Fruit fly (Drosophila melanogaster): ENCODE measurements around the gene Mgat3.
"Not testable (repeated sequence)": the region's sequence is repeated elsewhere in the genome, so short reads cannot be mapped to it uniquely, and the experiment has no call there.

Mgat3 gene

DNA sequence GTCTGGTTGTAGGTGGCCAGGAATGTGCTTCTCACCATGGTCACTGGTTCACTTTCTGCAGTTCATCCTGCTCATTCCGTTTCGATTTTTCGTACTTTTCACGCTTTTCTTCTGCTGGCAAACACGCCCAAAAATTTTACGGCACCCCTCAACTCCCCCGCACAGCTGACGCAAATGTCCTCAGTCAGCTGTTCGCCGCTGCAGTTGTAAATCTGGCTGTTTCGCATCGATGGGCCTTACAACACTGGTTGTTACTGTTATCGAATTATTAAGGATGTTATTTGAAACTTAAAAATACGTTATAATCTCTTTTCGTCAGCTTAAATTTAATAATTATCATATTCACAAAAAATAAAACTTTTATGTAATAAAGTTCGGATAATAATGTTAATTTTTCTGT is at the start of gene Mgat3:
Gene Mgat3, minus strand, starts transcription at position 182 of the 400 bp plus-strand sequence.
- TF ChIP-seq CG17801 (GFP tag; optimal IDR thresholded peaks at IDR 0.05; ENCODE audit: partially characterized antibody) = no peak

DNA sequence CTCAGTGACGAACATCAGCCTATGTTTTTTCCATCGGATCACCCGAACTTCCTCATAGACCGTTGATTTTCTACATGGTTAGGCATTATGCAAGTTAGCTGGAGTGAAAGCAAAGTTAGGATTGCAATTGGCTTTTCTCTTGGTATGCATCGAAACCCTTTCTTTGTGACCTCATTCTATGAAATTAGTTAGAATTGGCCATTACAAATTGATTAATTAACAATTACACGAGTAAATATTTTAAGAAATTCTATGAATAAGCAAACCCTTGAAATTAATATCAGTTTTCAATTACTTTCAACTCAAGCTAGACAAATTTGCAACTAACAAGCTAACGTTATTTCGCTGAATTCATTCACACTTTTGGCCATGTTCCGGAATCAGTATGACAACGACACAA is 49.3 kb upstream of the Mgat3 start, which contains the start of gene Prosalpha6T:
Gene Prosalpha6T, plus strand, starts transcription at position 301 of the 400 bp plus-strand sequence.
- no peak for TF ChIP-seq CG17801 (GFP tag; optimal IDR thresholded peaks at IDR 0.05; ENCODE audit: partially characterized antibody)

DNA sequence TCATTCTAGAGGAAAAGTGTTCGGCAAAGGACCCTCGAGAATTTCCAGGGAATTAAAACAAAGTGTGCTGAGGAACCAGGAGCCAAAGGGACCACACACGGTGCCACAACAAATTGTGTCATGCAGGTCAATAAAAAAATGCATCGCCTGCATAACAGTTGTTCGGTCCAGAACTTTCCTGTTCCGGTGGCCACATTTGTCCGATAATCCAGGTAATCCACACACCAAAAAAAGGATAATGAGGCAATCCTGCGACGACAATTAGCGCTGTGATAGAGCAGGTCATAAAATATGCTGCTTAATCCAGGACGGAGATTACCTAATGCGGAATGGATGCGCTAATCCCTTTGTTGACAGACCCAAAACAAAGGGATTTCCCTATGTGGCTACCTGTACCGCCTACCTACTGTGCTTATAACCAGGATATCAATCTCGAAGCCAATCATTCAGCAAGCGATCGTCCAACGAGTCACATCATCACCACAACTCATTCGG is 47.0 kb upstream of the Mgat3 start, which contains the start of gene CG16815:
Gene CG16815, plus strand, starts transcription at position 445 of the 495 bp plus-strand sequence.
- TF ChIP-seq CG17801 (GFP tag; optimal IDR thresholded peaks at IDR 0.05; ENCODE audit: partially characterized antibody) = no peak

DNA sequence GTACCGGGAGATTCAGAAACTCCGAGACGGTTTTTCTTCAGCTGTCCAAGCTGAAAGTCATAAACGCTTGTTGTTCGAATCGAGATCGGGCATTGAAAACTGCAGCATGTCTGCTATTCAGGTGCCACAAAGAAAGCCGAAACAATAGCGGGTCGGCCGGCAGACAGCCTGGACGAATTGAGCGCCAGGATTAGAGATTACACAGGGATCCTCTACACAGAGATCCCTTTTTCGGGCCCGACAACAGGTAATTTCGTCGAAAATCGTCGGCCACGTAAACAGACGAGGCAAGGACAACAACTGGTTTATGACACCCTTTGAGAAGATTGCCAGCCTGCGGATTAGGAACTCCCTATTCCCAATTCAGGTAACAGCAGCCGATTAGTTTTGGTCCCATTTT is 44.8 kb upstream of the Mgat3 start, which contains the start of gene CG16813:
Gene CG16813, plus strand, starts transcription at position 288 of the 400 bp plus-strand sequence.
- no peak for TF ChIP-seq CG17801 (GFP tag; optimal IDR thresholded peaks at IDR 0.05; ENCODE audit: partially characterized antibody)

DNA sequence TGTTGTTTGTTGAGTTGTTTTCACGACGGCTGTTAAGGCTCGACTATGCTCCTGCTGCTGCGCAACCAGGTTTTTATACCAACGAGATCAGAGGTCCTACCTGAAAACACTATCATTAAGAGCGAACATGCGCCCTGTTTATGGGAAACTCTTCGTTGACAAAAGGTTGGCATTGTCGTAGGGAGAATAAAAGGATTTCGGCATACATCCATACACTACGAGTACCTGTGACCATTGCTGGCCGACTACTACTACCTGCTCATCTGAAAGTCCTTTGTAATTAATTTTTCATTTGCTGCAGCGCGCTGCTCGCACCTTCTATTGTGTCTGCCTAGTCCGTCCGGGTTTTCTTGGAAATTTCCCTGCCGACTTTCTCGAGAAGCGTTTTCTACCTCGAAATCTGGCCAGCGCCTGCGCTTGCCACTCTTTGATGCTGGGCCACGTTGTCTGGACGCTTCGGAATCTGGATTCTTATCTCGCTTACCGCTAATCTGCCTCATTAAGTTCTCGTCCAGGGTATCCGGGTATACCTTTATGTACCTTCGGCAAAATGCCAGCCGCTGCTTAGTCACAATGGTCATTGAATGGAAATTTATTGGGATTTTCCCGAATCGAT is 42.9 kb upstream of the Mgat3 start, which contains the start of gene CG15480:
Gene CG15480, minus strand, starts transcription at position 51 of the 616 bp plus-strand sequence.
- TF ChIP-seq CG17801 (GFP tag; optimal IDR thresholded peaks at IDR 0.05; ENCODE audit: partially characterized antibody) = no peak

DNA sequence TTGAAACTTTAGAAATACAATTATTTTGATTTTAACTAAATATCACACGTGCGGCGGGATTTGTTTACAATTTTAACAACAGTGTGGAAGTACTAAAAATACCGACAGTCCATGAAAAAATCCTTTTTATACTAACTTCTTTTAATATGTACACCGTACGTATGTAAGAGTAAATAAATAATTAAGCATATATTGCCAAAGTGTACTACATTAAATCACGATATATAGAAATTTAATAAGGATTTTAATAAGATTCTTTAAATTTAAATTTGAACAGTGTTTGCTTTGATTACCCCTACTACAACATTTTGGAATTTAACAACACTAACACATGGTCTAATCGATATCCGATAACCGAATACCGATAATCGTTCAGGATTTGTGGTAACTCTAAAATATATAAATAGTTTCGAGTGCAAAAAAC is 39.8 kb upstream of the Mgat3 start, which contains the start of the genes Ski6 and CG16812:
Gene Ski6, minus strand, starts transcription at position 205 of the 424 bp plus-strand sequence.
Gene CG16812, plus strand, starts transcription at position 363 of the 424 bp plus-strand sequence.
- peak; percentile 71 for TF ChIP-seq CG17801 (GFP tag; optimal IDR thresholded peaks at IDR 0.05; ENCODE audit: partially characterized antibody)

DNA sequence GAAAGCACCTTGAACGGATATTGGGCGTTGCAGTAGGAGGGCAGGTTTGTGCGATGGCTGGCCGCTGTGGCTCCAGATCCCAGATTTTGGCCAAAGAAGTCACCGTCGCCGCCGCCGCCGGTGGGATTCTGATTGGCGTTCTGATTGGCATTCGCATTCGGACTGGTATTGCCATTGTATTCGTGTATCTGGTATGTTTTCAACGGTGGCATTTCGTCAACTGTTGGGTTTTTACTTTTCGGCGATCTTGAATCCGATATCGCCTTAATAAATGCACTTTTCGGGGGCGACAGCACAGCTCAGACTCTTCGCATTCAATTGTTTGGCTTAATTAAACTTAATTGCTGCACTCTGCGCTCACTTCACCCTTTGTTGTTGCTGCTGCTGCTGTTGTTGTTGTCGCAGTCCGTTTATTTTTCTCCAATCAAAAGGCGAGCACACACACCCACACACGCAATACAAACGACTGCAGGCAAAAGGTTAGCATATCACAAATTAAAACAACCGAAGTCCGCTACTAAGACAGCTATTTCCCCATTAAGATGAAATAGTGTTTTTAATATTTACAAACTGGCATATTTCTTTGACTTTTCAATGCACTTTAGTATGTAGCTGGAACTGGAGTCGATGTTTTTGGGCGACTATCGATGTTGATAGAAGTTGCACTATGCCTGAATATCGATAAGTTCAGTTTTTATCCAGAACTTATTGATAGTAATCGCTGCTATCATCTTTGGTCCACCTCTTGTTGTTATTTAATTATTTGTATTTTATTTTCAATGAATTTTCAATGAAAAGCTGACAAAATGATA is 37.1 kb upstream of the Mgat3 start, which contains the start of the genes CG9426 and mRF1:
Gene CG9426, minus strand, starts transcription at position 643 of the 812 bp plus-strand sequence.
Gene mRF1, plus strand, starts transcription at position 699 of the 812 bp plus-strand sequence.
- peak; percentile 29 for TF ChIP-seq CG17801 (GFP tag; optimal IDR thresholded peaks at IDR 0.05; ENCODE audit: partially characterized antibody)

DNA sequence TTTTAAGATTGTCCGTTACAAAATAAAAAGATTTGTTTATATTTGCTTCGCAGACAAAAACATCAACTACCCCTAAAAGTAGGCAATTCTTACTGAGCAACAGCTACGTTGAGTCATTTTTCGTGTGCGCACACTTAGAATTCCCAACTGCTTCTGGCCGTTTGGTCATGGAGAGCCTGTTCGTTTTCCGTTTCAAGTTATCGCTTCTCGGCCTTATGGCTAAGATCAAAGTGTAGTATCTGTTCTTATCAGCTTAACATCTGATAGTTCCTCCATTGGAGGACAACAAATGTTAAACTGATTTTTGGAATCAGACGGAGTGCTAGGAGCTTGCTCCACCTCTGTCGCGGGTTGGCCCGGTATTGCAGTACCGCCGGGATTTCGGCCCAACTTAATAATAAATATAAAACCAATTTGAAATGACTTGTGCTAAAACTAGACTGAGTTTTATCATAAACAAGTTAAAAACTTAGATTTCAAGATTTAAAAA is 33.3 kb upstream of the Mgat3 start:
- peak; percentile 25 for TF ChIP-seq CG17801 (GFP tag; optimal IDR thresholded peaks at IDR 0.05; ENCODE audit: partially characterized antibody)

DNA sequence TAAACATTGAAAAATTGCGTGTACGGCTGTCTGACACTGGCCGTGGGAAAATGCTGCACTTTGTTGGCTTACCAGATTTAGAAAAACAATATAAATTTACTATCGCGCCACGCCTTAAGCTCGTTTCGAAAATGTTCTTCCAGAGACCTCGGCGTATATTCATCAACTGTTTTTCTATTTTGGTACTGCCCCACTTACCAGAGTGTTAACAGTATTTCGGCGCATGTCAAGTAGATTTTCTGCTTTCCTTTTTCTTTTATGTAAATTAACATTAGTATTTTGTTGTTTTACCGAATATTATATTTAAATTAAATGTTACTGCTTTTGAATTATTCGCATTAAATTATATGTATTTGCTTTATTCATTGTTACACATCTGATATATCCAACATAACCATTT is 32.6 kb upstream of the Mgat3 start, which contains the start of gene kek4:
Gene kek4, minus strand, starts transcription at position 341 of the 400 bp plus-strand sequence.
- no peak for TF ChIP-seq CG17801 (GFP tag; optimal IDR thresholded peaks at IDR 0.05; ENCODE audit: partially characterized antibody)

DNA sequence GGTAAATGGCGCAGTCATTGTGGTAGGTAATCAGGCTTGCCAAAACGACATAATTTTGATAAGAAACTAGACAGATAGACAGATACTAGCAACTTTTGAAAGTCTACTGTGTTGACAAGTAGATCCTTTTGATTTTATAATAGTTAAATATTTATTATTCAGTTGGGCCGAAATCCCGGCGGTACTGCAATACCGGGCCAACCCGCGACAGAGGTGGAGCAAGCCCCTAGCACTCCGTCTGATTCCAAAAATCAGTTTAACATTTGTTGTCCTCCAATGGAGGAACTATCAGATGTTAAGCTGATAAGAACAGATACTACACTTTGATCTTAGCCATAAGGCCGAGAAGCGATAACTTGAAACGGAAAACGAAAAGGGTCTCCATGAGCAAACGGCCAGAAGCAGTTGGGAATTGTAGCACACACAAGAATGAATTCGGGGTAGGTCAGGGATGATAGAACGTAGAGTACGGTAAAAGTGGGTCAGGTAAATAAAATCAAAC is 29.4 kb upstream of the Mgat3 start, which contains the start of gene CG15482:
Gene CG15482, minus strand, starts transcription at position 51 of the 502 bp plus-strand sequence.
- not testable (repeated sequence) for TF ChIP-seq CG17801 (GFP tag; optimal IDR thresholded peaks at IDR 0.05; ENCODE audit: partially characterized antibody)

DNA sequence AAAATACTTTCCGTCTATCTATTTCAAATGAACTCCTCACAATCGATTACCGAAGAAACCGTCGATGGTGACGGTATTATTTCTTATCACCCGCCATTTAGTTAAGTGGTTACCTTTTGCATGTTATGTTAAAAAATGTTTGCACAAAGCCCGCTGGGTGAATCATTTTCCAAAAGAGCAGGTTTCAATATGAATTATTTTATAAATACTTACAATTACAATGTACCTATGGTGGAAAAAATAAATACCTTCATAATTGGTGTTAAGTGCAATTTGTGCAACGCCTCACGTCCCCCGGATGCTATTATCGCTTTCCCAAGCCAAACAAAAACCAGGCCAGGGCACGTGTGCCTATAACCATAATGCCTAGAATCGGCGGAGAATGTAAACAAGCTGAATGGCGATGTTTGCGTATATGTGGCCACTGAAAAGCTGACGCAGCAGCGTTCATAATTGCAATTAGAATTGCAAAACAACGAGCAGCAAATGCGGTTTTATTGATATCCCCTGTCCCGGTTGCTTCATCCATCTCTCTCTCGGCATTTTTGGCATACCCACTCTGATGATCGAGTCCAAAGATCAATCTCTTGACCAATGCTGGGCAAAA is 24.6 kb upstream of the Mgat3 start:
- peak; percentile 41 for TF ChIP-seq CG17801 (GFP tag; optimal IDR thresholded peaks at IDR 0.05; ENCODE audit: partially characterized antibody)

DNA sequence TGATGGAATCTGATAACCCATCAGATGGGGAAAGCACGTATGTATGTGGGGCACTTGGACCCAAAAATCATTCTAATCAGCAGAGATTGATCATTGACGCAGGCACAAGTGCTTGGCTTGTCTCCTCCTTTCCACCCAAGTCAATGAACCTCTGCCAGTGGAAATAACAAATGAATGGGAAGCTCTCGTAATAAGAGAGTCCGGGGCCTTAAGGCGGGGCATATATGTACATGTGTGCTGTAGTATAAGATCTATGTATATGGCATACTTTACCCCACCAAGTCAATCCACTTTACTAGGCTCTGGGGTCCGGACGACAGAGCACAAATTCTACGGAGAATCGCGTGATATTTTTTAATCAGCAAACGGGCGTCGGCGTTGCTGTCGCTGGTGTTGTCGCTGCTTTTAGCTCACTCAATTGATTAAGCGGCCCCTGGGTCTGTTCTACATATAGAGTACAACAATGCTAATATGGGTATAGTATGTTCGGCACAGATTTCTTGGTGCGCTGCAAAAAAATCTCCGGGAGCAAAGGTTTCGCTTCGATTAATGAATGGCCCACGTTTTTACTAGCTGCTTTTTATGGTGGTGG is 23.8 kb upstream of the Mgat3 start:
- TF ChIP-seq CG17801 (GFP tag; optimal IDR thresholded peaks at IDR 0.05; ENCODE audit: partially characterized antibody) = peak; percentile 26

DNA sequence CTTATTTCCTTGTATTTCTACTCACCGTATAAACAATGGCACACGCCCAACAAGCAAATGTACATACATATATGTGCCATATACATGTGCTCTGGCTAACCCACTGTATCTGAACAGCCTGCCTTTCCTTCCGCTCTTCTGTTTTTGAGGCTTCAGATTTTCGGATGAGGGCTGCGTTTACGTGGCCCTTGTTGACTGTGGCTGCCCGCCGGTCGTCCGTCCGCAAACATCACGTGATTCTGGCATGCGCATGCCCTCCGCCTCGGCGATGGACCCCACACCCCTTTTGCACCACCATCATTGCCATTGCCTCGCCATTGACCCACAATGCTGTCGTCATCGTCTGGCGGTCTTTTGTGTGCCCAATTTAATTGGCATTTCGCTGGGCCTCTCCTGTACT is 22.9 kb upstream of the Mgat3 start:
- peak; percentile 6 for TF ChIP-seq CG17801 (GFP tag; optimal IDR thresholded peaks at IDR 0.05; ENCODE audit: partially characterized antibody)

DNA sequence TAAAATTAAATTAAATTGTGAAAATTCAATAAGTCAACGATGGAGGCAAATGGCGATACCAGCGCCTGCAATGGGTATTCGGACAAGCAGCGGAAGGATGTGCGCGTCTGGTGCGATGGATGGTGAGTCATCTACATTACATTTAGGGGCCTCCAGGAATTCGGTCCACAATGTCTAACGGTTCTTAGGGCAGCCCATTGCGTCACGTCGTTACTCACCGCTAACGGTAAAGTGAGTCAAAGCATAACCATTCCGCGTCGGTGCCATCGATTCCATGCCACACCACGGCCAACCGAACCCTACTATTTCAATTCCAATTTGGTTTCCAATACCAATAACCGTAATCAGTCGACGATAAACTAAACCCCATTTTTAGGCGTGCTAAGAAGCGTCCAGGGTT is 21.8 kb upstream of the Mgat3 start:
- no peak for TF ChIP-seq CG17801 (GFP tag; optimal IDR thresholded peaks at IDR 0.05; ENCODE audit: partially characterized antibody)
